Worm (Caenorhabditis elegans) whole organism, L3 larva: ENCODE data around the gene F49C5.3.

Source experiments
- R02D3.7 ChIP-seq: fragments of 150-350 bp; optimal IDR thresholded peaks from 2 replicates; lab custom pipeline; 2014; ENCODE audit warnings: missing biosample characterization, missing genetic modification characterization
- fkh-10 ChIP-seq: sonication (generic microtip); optimal IDR thresholded peaks from 2 replicates; lab custom pipeline; 2017; ENCODE audit warnings: missing biosample characterization, missing genetic modification reagents, missing genetic modification characterization
- hmg-11 ChIP-seq: sonication (generic microtip); optimal IDR thresholded peaks from 2 replicates; lab custom pipeline; 2016; ENCODE audit warnings: missing genetic modification characterization, missing compliant biosample characterization
- nfya-1 ChIP-seq: sonication (generic microtip); optimal IDR thresholded peaks from 2 replicates; lab custom pipeline; 2017; ENCODE audit warnings: missing genetic modification characterization, mild to moderate bottlenecking, missing compliant biosample characterization, antibody characterized with exemption, moderate library complexity; ENCODE audit not compliant: insufficient read depth
- nhr-77 ChIP-seq: fragments of 150-350 bp; optimal IDR thresholded peaks from 2 replicates; lab custom pipeline; 2014; ENCODE audit warnings: missing biosample characterization, missing genetic modification characterization
- pha-4 ChIP-seq: fragments of 150-350 bp; optimal IDR thresholded peaks from 2 replicates; lab custom pipeline; 2014; ENCODE audit warnings: missing biosample characterization, missing genetic modification reagents, missing genetic modification characterization
- pqm-1 ChIP-seq: fragments of 150-350 bp; optimal IDR thresholded peaks from 2 replicates; lab custom pipeline; 2017; ENCODE audit warnings: missing biosample characterization, missing genetic modification characterization, inconsistent platforms
- unc-39 ChIP-seq: sonication (generic microtip); optimal IDR thresholded peaks from 4 replicates; lab custom pipeline; 2017; ENCODE audit warnings: missing biosample characterization, missing genetic modification characterization
- ztf-11 ChIP-seq: fragments of 150-350 bp; optimal IDR thresholded peaks from 2 replicates; lab custom pipeline; 2014; ENCODE audit warnings: missing biosample characterization, missing genetic modification characterization

DNA sequence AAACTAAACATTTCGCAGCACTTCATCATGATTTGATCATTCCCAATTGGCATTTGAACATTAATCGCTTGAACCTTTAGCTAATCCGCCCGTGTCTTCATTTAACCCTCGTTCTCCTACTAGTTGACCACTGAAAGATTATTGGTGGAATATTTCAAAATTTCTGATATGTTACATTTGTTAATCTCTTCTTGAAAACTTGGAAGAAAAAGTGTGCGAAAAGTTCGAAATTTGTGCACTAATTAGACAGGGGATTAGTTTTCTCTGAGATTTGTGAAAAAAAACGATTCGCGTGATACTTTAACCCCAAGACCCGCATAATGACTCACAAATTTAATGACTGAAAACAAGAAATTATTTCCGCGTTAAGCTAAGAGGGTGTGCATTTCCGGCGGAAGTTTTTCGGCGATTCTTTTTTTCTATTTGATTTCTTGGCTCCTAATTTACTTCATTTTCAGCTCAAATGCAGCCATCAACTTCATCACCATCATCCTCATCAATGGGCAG lies 953 bp upstream of the F49C5.3 start, which contains the start of gene nimk-1:
- TF ChIP-seq R02D3.7 (tag; lab: Kevin White, UChicago) (no peak), ztf-11 (tag; lab: Kevin White, UChicago) (no peak), fkh-10 (GFP tag; lab: Kevin White, UChicago) (no peak), pha-4 (no peak), unc-39 (tag; lab: Kevin White, UChicago) (no peak), nfya-1 (tag; lab: Kevin White, UChicago) (no peak), pqm-1 (tag; lab: Kevin White, UChicago) (no peak), nhr-77 (no peak), hmg-11 (no peak)
